Fruit fly (Drosophila melanogaster): Measurements from ENCODE around the gene CG45075.
A peak's percentile ranks its signal among the peaks of the same experiment; 100 is the strongest.

The CG45075 gene

dm6 chr2L:6062382-6063082, 28.7 kb upstream of the CG45075 start, which contains the start of the genes ND-51 and CG13994 (continued):
- TF ChIP-seq ems (GFP tag; optimal IDR thresholded peaks at IDR 0.05) (peak; percentile 86), Dip2 (GFP tag; IDR thresholded peaks at IDR 0.05) (no peak), CG10366 (GFP tag; IDR thresholded peaks at IDR 0.05) (peak; percentile 77), tio (GFP tag; optimal IDR thresholded peaks at IDR 0.05) (no peak), CG1647 (GFP tag; optimal IDR thresholded peaks at IDR 0.05) (peak; percentile 83), phol (tag; optimal IDR thresholded peaks at IDR 0.05) (peak; percentile 95), CG9727 (GFP tag; optimal IDR thresholded peaks at IDR 0.05) (peak; percentile 83), E2f1 (GFP tag; IDR thresholded peaks at IDR 0.05) (peak; percentile 75), CG33557 (GFP tag; optimal IDR thresholded peaks at IDR 0.05) (peak; percentile 70), sqz (GFP tag; optimal IDR thresholded peaks at IDR 0.05) (no peak), HLHmδ (GFP tag; optimal IDR thresholded peaks at IDR 0.05) (no peak), CG2116 (GFP tag; optimal IDR thresholded peaks at IDR 0.05) (peak; percentile 73), Six4 (GFP tag; optimal IDR thresholded peaks at IDR 0.05) (peak; percentile 78), usp (GFP tag; optimal IDR thresholded peaks at IDR 0.05) (no peak), CG2712 (tag; optimal IDR thresholded peaks at IDR 0.05) (peak; percentile 89), CG6175 (GFP tag; IDR thresholded peaks at IDR 0.05) (peak; percentile 45; the same call in 1 of the 3 replicates), abd-A (tag; optimal IDR thresholded peaks at IDR 0.05) (no peak), cato (GFP tag; optimal IDR thresholded peaks at IDR 0.05; ENCODE audit: borderline replicate concordance) (peak; percentile 40), pros (GFP tag; optimal IDR thresholded peaks at IDR 0.05) (no peak), chn (GFP tag; optimal IDR thresholded peaks at IDR 0.05) (peak; percentile 63), nerfin-2 (GFP tag; IDR thresholded peaks at IDR 0.05; ENCODE audit: partially characterized antibody) (no peak), D (optimal IDR thresholded peaks at IDR 0.05) (no peak), D (GFP tag; optimal IDR thresholded peaks at IDR 0.05) (peak; percentile 66), bowl (GFP tag; IDR thresholded peaks at IDR 0.05) (peak; percentile 63; the same call in 1 of the 2 replicates), CG9817 (tag; optimal IDR thresholded peaks at IDR 0.05) (peak; percentile 87), HmgZ (tag; optimal IDR thresholded peaks at IDR 0.05) (peak; percentile 93), CG33213 (GFP tag; optimal IDR thresholded peaks at IDR 0.05) (peak; percentile 77), CG13287 (GFP tag; IDR thresholded peaks at IDR 0.05; ENCODE audit: partially characterized antibody) (peak; percentile 52; the same call in 1 of the 2 replicates), CG1024 (GFP tag; IDR thresholded peaks at IDR 0.05) (peak; percentile 82), dmrt11E (tag; optimal IDR thresholded peaks at IDR 0.05) (peak; percentile 71), CG10267 (tag; optimal IDR thresholded peaks at IDR 0.05) (peak; percentile 79), Hr78 (GFP tag; optimal IDR thresholded peaks at IDR 0.05) (peak in 1 of 2 experiments; percentile 38), Mad (GFP tag; optimal IDR thresholded peaks at IDR 0.05) (peak; percentile 93), disco-r (GFP tag; optimal IDR thresholded peaks at IDR 0.05) (peak; percentile 50), ash1 (GFP tag; optimal IDR thresholded peaks at IDR 0.05) (no peak), Hr51 (GFP tag; optimal IDR thresholded peaks at IDR 0.05) (peak; percentile 85), sob (GFP tag; IDR thresholded peaks at IDR 0.05) (peak; percentile 91), Sin3A (optimal IDR thresholded peaks at IDR 0.05) (peak; percentile 87), CG7372 (GFP tag; IDR thresholded peaks at IDR 0.05) (peak; percentile 83), ase (GFP tag; IDR thresholded peaks at IDR 0.05) (peak; percentile 80), kay (GFP tag; optimal IDR thresholded peaks at IDR 0.05) (peak; percentile 31), CG2678 (tag; optimal IDR thresholded peaks at IDR 0.05) (peak; percentile 83), Bgb (GFP tag; IDR thresholded peaks at IDR 0.05; ENCODE audit: partially characterized antibody) (no peak; the same call in 1 of the 2 replicates), CG17328 (GFP tag; IDR thresholded peaks at IDR 0.05) (peak; percentile 79), CG12942 (GFP tag; optimal IDR thresholded peaks at IDR 0.05) (peak; percentile 76), mirr (GFP tag; optimal IDR thresholded peaks at IDR 0.05) (peak; percentile 71), Pdp1 (GFP tag; optimal IDR thresholded peaks at IDR 0.05) (peak; percentile 90 to 94), Max (GFP tag; optimal IDR thresholded peaks at IDR 0.05) (peak; percentile 74), pzg (GFP tag; optimal IDR thresholded peaks at IDR 0.05) (peak; percentile 81)

Measured in whole organism, embryonic.